Worm (Caenorhabditis elegans): ENCODE data around the gene sucl-1.

DNA sequence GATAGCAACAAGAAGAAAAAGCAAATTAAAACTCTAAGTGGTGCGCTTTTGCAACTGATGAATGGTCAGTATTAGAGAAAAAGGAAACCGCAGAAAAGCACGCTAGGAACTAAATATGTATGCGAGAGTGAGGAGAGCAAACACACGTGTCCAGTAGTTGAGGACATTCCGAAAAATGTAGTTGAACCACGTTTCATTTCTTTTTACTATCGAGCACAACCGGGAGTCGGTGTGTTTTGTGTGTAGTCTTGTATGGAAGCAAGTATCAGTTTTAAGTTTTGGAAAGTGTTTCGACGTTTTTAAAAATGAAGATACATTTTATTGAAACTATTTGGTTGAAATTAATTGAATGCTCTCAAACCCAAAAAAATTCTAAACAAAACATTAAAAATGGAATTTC is 13.8 kb upstream of the sucl-1 start, which contains the start of gene C05G5.1:
- TF ChIP-seq unc-39 (tag; optimal IDR thresholded peaks at IDR 0.05) (no peak), snpc-4 (tag; optimal IDR thresholded peaks at IDR 0.05) (no peak), cnd-1 (tag; optimal IDR thresholded peaks at IDR 0.05) (no peak)
